Worm (Caenorhabditis elegans) whole organism, late embryonic: ENCODE measurements around the gene srbc-51.

Experiments
- C38D4.7 ChIP-seq: fragments of 200-800 bp; sonication (Bioruptor generic); optimal IDR thresholded peaks from 2 replicates; lab custom pipeline; 2018; ENCODE audit warnings: mild to moderate bottlenecking, missing genetic modification characterization, moderate library complexity, missing compliant biosample characterization
- ama-1 ChIP-seq: fragments of 150-350 bp; optimal IDR thresholded peaks from 2 replicates; lab custom pipeline; 2014
- elt-2 ChIP-seq: sonication (generic microtip); optimal IDR thresholded peaks from 2 replicates; lab custom pipeline; 2016; ENCODE audit warnings: missing genetic modification reagents, missing genetic modification characterization, missing compliant biosample characterization
- fkh-10 ChIP-seq: fragments of 150-350 bp; optimal IDR thresholded peaks from 2 replicates; lab custom pipeline; 2014; ENCODE audit warnings: missing biosample characterization, missing genetic modification reagents, missing genetic modification characterization
- hlh-30 ChIP-seq: sonication (generic microtip); optimal IDR thresholded peaks from 2 replicates; lab custom pipeline; 2017; ENCODE audit warnings: antibody characterized with exemption, missing genetic modification characterization, missing compliant biosample characterization; ENCODE audit not compliant: insufficient read depth
- mec-3 ChIP-seq: sonication (generic microtip); optimal IDR thresholded peaks from 2 replicates; lab custom pipeline; 2016; ENCODE audit warnings: borderline replicate concordance, missing genetic modification characterization, missing compliant biosample characterization
- nhr-232 ChIP-seq: sonication (generic microtip); optimal IDR thresholded peaks from 2 replicates; lab custom pipeline; 2016; ENCODE audit warnings: missing genetic modification characterization, missing compliant biosample characterization
- pha-4 ChIP-seq: fragments of 150-350 bp; optimal IDR thresholded peaks from 2 replicates; lab custom pipeline; 2018; ENCODE audit warnings: missing biosample characterization, missing genetic modification reagents, missing genetic modification characterization
- rnt-1 ChIP-seq: sonication (generic microtip); optimal IDR thresholded peaks from 2 replicates; lab custom pipeline; 2016; ENCODE audit warnings: missing genetic modification characterization, missing compliant biosample characterization
- unc-42 ChIP-seq: sonication (generic microtip); optimal IDR thresholded peaks from 2 replicates; lab custom pipeline; 2016; ENCODE audit warnings: missing genotype, missing genetic modification characterization, missing compliant biosample characterization

DNA sequence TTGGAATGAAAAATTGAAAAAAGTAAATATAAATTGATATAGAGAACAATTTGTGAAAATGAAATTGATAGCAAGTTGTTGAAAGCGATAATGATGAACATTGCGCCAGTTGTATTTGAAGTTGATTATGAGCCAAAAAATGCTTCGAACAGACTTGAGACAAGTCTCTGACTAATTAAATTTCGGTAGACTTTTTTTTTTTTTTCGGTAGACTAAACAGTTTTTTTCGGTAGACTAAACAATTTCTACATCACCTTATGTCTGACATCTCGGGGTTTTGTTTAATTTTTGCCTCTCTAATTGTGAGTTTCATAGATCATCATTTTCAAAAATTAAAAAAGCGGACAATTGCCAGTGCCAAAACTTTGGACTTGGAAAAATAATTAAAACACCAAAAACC lies 7.4 kb downstream of the srbc-51 start, which contains the start of gene srbc-54:
- TF ChIP-seq pha-4 (tag; lab: Kevin White, UChicago) (no peak), ama-1 (lab: Kevin White, UChicago) (no peak), rnt-1 (no peak), hlh-30 (no peak), unc-42 (no peak), elt-2 (no peak), nhr-232 (no peak), fkh-10 (GFP tag; lab: Kevin White, UChicago) (no peak), C38D4.7 (GFP tag; lab: Kevin White, UChicago) (no peak), mec-3 (tag; lab: Kevin White, UChicago) (no peak)
